Fruit fly (Drosophila melanogaster) whole organism, embryonic: ENCODE data around the gene Bicra.
A peak's percentile ranks its signal among the peaks of the same experiment; 100 is the strongest.

Experiments
- BEAF-32 ChIP-seq: fragments of 200-800 bp; sonication (Bioruptor generic); optimal IDR thresholded peaks from 3 replicates; lab custom pipeline; 2017; ENCODE audit warnings: missing biosample characterization, missing genetic modification characterization, mild to moderate bottlenecking, moderate library complexity, missing genetic modification reagents
- C15 ChIP-seq: fragments of 200-800 bp; sonication (Bioruptor generic); IDR thresholded peaks from 3 replicates; pipeline ENCODE4 v1.3.6; 2022; ENCODE audit warnings: missing biosample characterization, missing genetic modification characterization
- CG11085 ChIP-seq: fragments of 200-800 bp; sonication (Bioruptor generic); IDR thresholded peaks from 2 replicates; pipeline ENCODE4 v1.3.6; 2022; ENCODE audit warnings: missing biosample characterization, missing genetic modification characterization
- CG13775 ChIP-seq: fragments of 200-800 bp; sonication (Bioruptor generic); optimal IDR thresholded peaks from 3 replicates; lab custom pipeline; 2017; ENCODE audit warnings: missing biosample characterization, mild to moderate bottlenecking, missing genetic modification characterization
- CG14014 ChIP-seq: fragments of 200-800 bp; sonication (Bioruptor generic); IDR thresholded peaks from 2 replicates; pipeline ENCODE4 v1.3.6; 2022; ENCODE audit warnings: missing biosample characterization, missing genetic modification characterization
- CG1603 ChIP-seq: fragments of 200-800 bp; sonication (Bioruptor generic); optimal IDR thresholded peaks from 2 replicates; lab custom pipeline; 2019; ENCODE audit warnings: missing biosample characterization, mild to moderate bottlenecking, missing genetic modification characterization, moderate library complexity
- CG16813 ChIP-seq: fragments of 200-800 bp; sonication (Bioruptor generic); IDR thresholded peaks from 3 replicates; pipeline ENCODE4 v1.3.6; 2022; ENCODE audit warnings: missing biosample characterization, missing genetic modification characterization; ENCODE audit not compliant: partially characterized antibody
- CG17912 ChIP-seq: fragments of 200-800 bp; sonication (Bioruptor generic); optimal IDR thresholded peaks from 2 replicates; lab custom pipeline; 2018; ENCODE audit warnings: missing biosample characterization, mild to moderate bottlenecking, missing genetic modification characterization
- CG1792 ChIP-seq: fragments of 200-800 bp; sonication (Bioruptor generic); optimal IDR thresholded peaks from 2 replicates; lab custom pipeline; 2016; ENCODE audit warnings: missing biosample characterization, missing genetic modification characterization
- CG18262 ChIP-seq: fragments of 200-800 bp; optimal IDR thresholded peaks from 3 replicates; lab custom pipeline; 2019; ENCODE audit warnings: missing biosample characterization, mild to moderate bottlenecking, missing genetic modification characterization, moderate library complexity
- CG2202 ChIP-seq: fragments of 200-800 bp; sonication (Bioruptor generic); optimal IDR thresholded peaks from 2 replicates; lab custom pipeline; 2018; ENCODE audit warnings: missing biosample characterization, mild to moderate bottlenecking, missing genetic modification characterization
- CG31224 ChIP-seq: fragments of 200-800 bp; sonication (Bioruptor generic); IDR thresholded peaks from 2 replicates; pipeline ENCODE4 v1.3.6; 2022; ENCODE audit warnings: missing biosample characterization, missing genetic modification characterization
- CG31441 ChIP-seq: fragments of 200-800 bp; sonication (Bioruptor generic); IDR thresholded peaks from 2 replicates; pipeline ENCODE4 v1.3.6; 2022; ENCODE audit warnings: missing biosample characterization, missing genetic modification characterization
- CG3281 ChIP-seq: fragments of 200-800 bp; sonication (Bioruptor generic); optimal IDR thresholded peaks from 3 replicates; lab custom pipeline; 2017; ENCODE audit warnings: missing biosample characterization, mild to moderate bottlenecking, missing genetic modification characterization
- CG4707 ChIP-seq: fragments of 200-800 bp; sonication (Bioruptor generic); optimal IDR thresholded peaks from 2 replicates; lab custom pipeline; 2018; ENCODE audit warnings: missing biosample characterization, mild to moderate bottlenecking, missing genetic modification characterization, moderate library complexity
- CG8478 ChIP-seq: fragments of >200 bp; optimal IDR thresholded peaks from 2 replicates; lab custom pipeline; 2018
- D ChIP-seq, 2 experiments: fragments of 200-800 bp in 1 of 2; fragments of >200 bp in 1 of 2; sonication (Bioruptor generic) in 1 of 2; optimal IDR thresholded peaks; 2 replicates in 1 of 2; 3 replicates in 1 of 2; lab custom pipeline; 2017; ENCODE audit warnings: mild to moderate bottlenecking in 1 of 2, missing biosample characterization in 1 of 2, missing genetic modification characterization in 1 of 2, missing genetic modification reagents in 1 of 2
- Eip74EF ChIP-seq, 2 experiments: fragments of 200-800 bp in 1 of 2; fragments of >200 bp in 1 of 2; sonication (Bioruptor generic) in 1 of 2; optimal IDR thresholded peaks; 2 replicates each; lab custom pipeline; 2017 to 2019; ENCODE audit warnings: missing biosample characterization in 2 of 2, missing genetic modification characterization in 2 of 2, mild to moderate bottlenecking in 1 of 2, moderate library complexity in 1 of 2
- Elba2 ChIP-seq: fragments of 200-800 bp; sonication (Bioruptor generic); optimal IDR thresholded peaks from 3 replicates; lab custom pipeline; 2016; ENCODE audit warnings: missing biosample characterization, missing genetic modification characterization
- GATAe ChIP-seq: fragments of 200-800 bp; sonication (Bioruptor generic); conservative IDR thresholded peaks from 2 replicates; pipeline ENCODE4 v1.3.6; 2022; ENCODE audit warnings: missing biosample characterization, missing genetic modification characterization
- Hmr ChIP-seq: fragments of 200-800 bp; sonication (Bioruptor generic); optimal IDR thresholded peaks from 3 replicates; lab custom pipeline; 2017; ENCODE audit warnings: mild to moderate bottlenecking, missing biosample characterization, missing genetic modification reagents, missing genetic modification characterization
- Lim3 ChIP-seq: fragments of 200-800 bp; sonication (Bioruptor generic); IDR thresholded peaks from 2 replicates; pipeline ENCODE4 v1.3.6; 2022; ENCODE audit warnings: missing biosample characterization, missing genetic modification characterization
- NC2β ChIP-seq: fragments of 200-800 bp; sonication (Bioruptor generic); optimal IDR thresholded peaks from 2 replicates; lab custom pipeline; 2016; ENCODE audit warnings: missing biosample characterization, missing genetic modification characterization
- NfI ChIP-seq: fragments of 200-800 bp; sonication (Bioruptor generic); optimal IDR thresholded peaks from 3 replicates; lab custom pipeline; 2018; ENCODE audit warnings: missing biosample characterization, mild to moderate bottlenecking, missing genetic modification characterization, moderate library complexity
- Oaz ChIP-seq: fragments of 200-800 bp; sonication (Bioruptor generic); IDR thresholded peaks from 2 replicates; pipeline ENCODE4 v1.3.6; 2022; ENCODE audit warnings: missing biosample characterization, missing genetic modification characterization
- Sin3A ChIP-seq: fragments of >200 bp; optimal IDR thresholded peaks from 2 replicates; lab custom pipeline; 2018
- Sox102F ChIP-seq: fragments of 200-800 bp; sonication (Bioruptor generic); optimal IDR thresholded peaks from 2 replicates; lab custom pipeline; 2018; ENCODE audit warnings: missing biosample characterization, mild to moderate bottlenecking, missing genetic modification characterization, moderate library complexity
- ash1 ChIP-seq: fragments of 200-800 bp; sonication (Bioruptor generic); optimal IDR thresholded peaks from 2 replicates; lab custom pipeline; 2018; ENCODE audit warnings: missing biosample characterization, mild to moderate bottlenecking, missing genetic modification characterization
- chn ChIP-seq: fragments of 200-800 bp; sonication (Bioruptor generic); optimal IDR thresholded peaks from 2 replicates; lab custom pipeline; 2016; ENCODE audit warnings: missing biosample characterization, missing genetic modification characterization
- corto ChIP-seq: fragments of 200-800 bp; sonication (Bioruptor generic); optimal IDR thresholded peaks from 2 replicates; lab custom pipeline; 2016; ENCODE audit warnings: missing biosample characterization, mild to moderate bottlenecking, missing genetic modification characterization, moderate library complexity
- dimm ChIP-seq: fragments of 200-800 bp; sonication (Bioruptor generic); IDR thresholded peaks from 2 replicates; pipeline ENCODE4 v1.3.6; 2022; ENCODE audit warnings: missing biosample characterization, missing genetic modification characterization
- dm ChIP-seq: fragments of 200-800 bp; sonication (Bioruptor generic); optimal IDR thresholded peaks from 3 replicates; lab custom pipeline; 2016; ENCODE audit warnings: missing biosample characterization, missing genetic modification characterization
- fu2 ChIP-seq: fragments of 200-800 bp; sonication (Bioruptor generic); optimal IDR thresholded peaks from 2 replicates; lab custom pipeline; 2016; ENCODE audit warnings: missing biosample characterization, missing genetic modification characterization
- grn ChIP-seq: fragments of 200-800 bp; sonication (Bioruptor generic); optimal IDR thresholded peaks from 3 replicates; lab custom pipeline; 2017; ENCODE audit warnings: missing biosample characterization, missing genetic modification characterization
- jing ChIP-seq: fragments of 200-800 bp; sonication (Bioruptor generic); optimal IDR thresholded peaks from 2 replicates; lab custom pipeline; 2018; ENCODE audit warnings: missing biosample characterization, mild to moderate bottlenecking, missing genetic modification characterization
- jumu ChIP-seq: fragments of 200-800 bp; sonication (Bioruptor generic); optimal IDR thresholded peaks from 3 replicates; lab custom pipeline; 2016; ENCODE audit warnings: missing biosample characterization, missing genetic modification characterization
- lov ChIP-seq, 2 experiments: fragments of 200-800 bp in 1 of 2; fragments of >200 bp in 1 of 2; sonication (Bioruptor generic) in 1 of 2; IDR thresholded peaks in 1 of 2; optimal IDR thresholded peaks in 1 of 2; 2 replicates in 1 of 2; 3 replicates in 1 of 2; pipeline versions ENCODE4 v1.3.6 to Lab custom; 2017 to 2022; ENCODE audit warnings: missing biosample characterization in 1 of 2, missing genetic modification characterization in 1 of 2
- nerfin-1 ChIP-seq: fragments of 200-800 bp; sonication (Bioruptor generic); optimal IDR thresholded peaks from 3 replicates; lab custom pipeline; 2019; ENCODE audit warnings: missing biosample characterization, mild to moderate bottlenecking, missing genetic modification characterization, moderate library complexity
- phol ChIP-seq: fragments of 200-800 bp; sonication (Bioruptor generic); optimal IDR thresholded peaks from 3 replicates; lab custom pipeline; 2018; ENCODE audit warnings: missing biosample characterization, mild to moderate bottlenecking, missing genetic modification characterization, moderate library complexity
- salm ChIP-seq: fragments of 200-800 bp; sonication (Bioruptor generic); optimal IDR thresholded peaks from 2 replicates; lab custom pipeline; 2018; ENCODE audit warnings: missing biosample characterization, mild to moderate bottlenecking, missing genetic modification characterization
- sens-2 ChIP-seq: fragments of 200-800 bp; sonication (Bioruptor generic); IDR thresholded peaks from 2 replicates; pipeline ENCODE4 v1.3.6; 2022; ENCODE audit warnings: missing biosample characterization, missing genetic modification characterization
- sisA ChIP-seq: fragments of 200-800 bp; sonication (Bioruptor generic); IDR thresholded peaks from 2 replicates; pipeline ENCODE4 v1.3.6; 2022; ENCODE audit warnings: missing biosample characterization, missing genetic modification characterization
- slbo ChIP-seq: fragments of 200-800 bp; sonication (Bioruptor generic); IDR thresholded peaks from 2 replicates; pipeline ENCODE4 v1.3.6; 2022; ENCODE audit warnings: missing biosample characterization, missing genetic modification characterization
- trh ChIP-seq: fragments of 200-800 bp; sonication (Bioruptor generic); optimal IDR thresholded peaks from 2 replicates; lab custom pipeline; 2016; ENCODE audit warnings: missing biosample characterization, missing genetic modification characterization
- twi ChIP-seq: fragments of 200-800 bp; optimal IDR thresholded peaks from 2 replicates; lab custom pipeline; 2019; ENCODE audit warnings: missing biosample characterization, mild to moderate bottlenecking, missing genetic modification characterization, moderate library complexity
- vnd ChIP-seq: fragments of 200-800 bp; sonication (Bioruptor generic); IDR thresholded peaks from 3 replicates; pipeline ENCODE4 v1.3.6; 2022; ENCODE audit warnings: missing biosample characterization, missing genetic modification characterization; ENCODE audit not compliant: partially characterized antibody
- z ChIP-seq: fragments of 200-800 bp; sonication (Bioruptor generic); IDR thresholded peaks from 3 replicates; pipeline ENCODE4 v1.3.6; 2022; ENCODE audit warnings: missing biosample characterization, missing genetic modification characterization
- zen2 ChIP-seq: fragments of 200-800 bp; sonication (Bioruptor generic); IDR thresholded peaks from 3 replicates; pipeline ENCODE4 v1.3.6; 2022; ENCODE audit warnings: missing biosample characterization, missing genetic modification characterization; ENCODE audit not compliant: partially characterized antibody

Bicra gene

dm6 chr3R:29122817-29123611, 60.2 kb downstream of the Bicra start, which contains the start of the genes yem and Ctl2 (continued):
- TF ChIP-seq sisA (peak; percentile 71), ash1 (GFP tag; lab: Kevin White, UChicago) (peak; percentile 57), CG1792 (GFP tag; lab: Kevin White, UChicago) (peak; percentile 77), CG31224 (GFP tag; lab: Robert Waterston, UW) (no peak; the same call in none of the 2 replicates), jumu (GFP tag; lab: Kevin White, UChicago) (peak; percentile 80), dm (peak; percentile 88), CG2202 (peak; percentile 6), nerfin-1 (tag; lab: Kevin White, UChicago) (peak; percentile 81), jing (GFP tag; lab: Kevin White, UChicago) (peak; percentile 28), salm (tag; lab: Kevin White, UChicago) (no peak), C15 (no peak), fu2 (GFP tag; lab: Kevin White, UChicago) (peak; percentile 86), Oaz (peak; percentile 30; the same call in 1 of the 2 replicates), BEAF-32 (GFP tag; lab: Kevin White, UChicago) (peak; percentile 50), twi (tag; lab: Kevin White, UChicago) (peak; percentile 58), Lim3 (GFP tag; lab: Robert Waterston, UW) (no peak), lov (optimal IDR thresholded peaks at IDR 0.05; lab: Kevin White, UChicago) (no peak), lov (GFP tag; IDR thresholded peaks at IDR 0.05; lab: Robert Waterston, UW) (peak; percentile 16; the same call in 1 of the 3 replicates), vnd (no peak), CG31441 (GFP tag; lab: Robert Waterston, UW) (peak; percentile 73; the same call in 1 of the 2 replicates), chn (GFP tag; lab: Kevin White, UChicago) (peak; percentile 76), dimm (GFP tag; lab: Robert Waterston, UW) (no peak), phol (tag; lab: Kevin White, UChicago) (peak; percentile 75), CG11085 (peak; percentile 61), sens-2 (peak; percentile 61; the same call in 1 of the 2 replicates), grn (GFP tag; lab: Kevin White, UChicago) (no peak), D (optimal IDR thresholded peaks at IDR 0.05; lab: Kevin White, UChicago) (no peak), D (GFP tag; optimal IDR thresholded peaks at IDR 0.05; lab: Kevin White, UChicago) (peak; percentile 50), corto (GFP tag; lab: Kevin White, UChicago) (no peak), CG8478 (lab: Kevin White, UChicago) (no peak), CG14014 (GFP tag; lab: Robert Waterston, UW) (peak; percentile 44), CG17912 (GFP tag; lab: Kevin White, UChicago) (no peak), CG3281 (GFP tag; lab: Kevin White, UChicago) (peak; percentile 61), Eip74EF (GFP tag; optimal IDR thresholded peaks at IDR 0.05; lab: Kevin White, UChicago) (no peak), NfI (peak; percentile 44), slbo (peak; percentile 85), CG13775 (GFP tag; lab: Kevin White, UChicago) (peak; percentile 80), Hmr (peak; percentile 76), GATAe (GFP tag; lab: Robert Waterston, UW) (no peak), Sin3A (lab: Kevin White, UChicago) (peak; percentile 97), CG18262 (tag; lab: Kevin White, UChicago) (peak; percentile 68), NC2β (peak; percentile 59), CG16813 (GFP tag; lab: Robert Waterston, UW) (peak; percentile 7; the same call in 1 of the 3 replicates), Elba2 (GFP tag; lab: Kevin White, UChicago) (peak; percentile 67), trh (GFP tag; lab: Kevin White, UChicago) (peak; percentile 75), CG4707 (GFP tag; lab: Kevin White, UChicago) (no peak), zen2 (no peak), z (no peak), Sox102F (peak; percentile 59), CG1603 (tag; lab: Kevin White, UChicago) (peak; percentile 66)
